Worm (Caenorhabditis elegans): Measurements from ENCODE around the gene rsp-1.

rsp-1 gene

DNA sequence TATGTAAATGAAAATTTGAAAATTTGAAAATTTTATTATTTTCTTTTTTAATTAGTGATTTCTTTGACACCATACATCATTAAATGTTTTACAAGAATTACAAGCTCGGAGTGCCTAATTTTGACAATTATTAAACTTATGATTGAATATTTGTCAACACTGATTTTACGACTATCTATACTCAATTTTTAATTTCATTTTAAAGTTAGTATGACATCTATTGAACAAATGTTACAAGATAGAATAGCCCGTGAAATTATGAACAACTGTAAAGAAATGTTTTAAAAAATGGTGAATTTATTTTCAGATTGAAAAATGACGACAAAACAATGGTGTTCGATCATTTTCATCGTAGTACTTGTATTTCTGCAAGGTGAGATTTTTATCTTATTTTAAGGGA, 35.2 kb upstream of the rsp-1 start, which contains the start of gene C05D12.2:
Gene C05D12.2, plus strand, starts transcription at position 301 of the 400 bp plus-strand sequence.
- TF ChIP-seq elt-3 (tag; optimal IDR thresholded peaks at IDR 0.05) (no peak), tbx-8 (GFP tag; optimal IDR thresholded peaks at IDR 0.05) (no peak), ceh-39 (tag; optimal IDR thresholded peaks at IDR 0.05) (no peak), blmp-1 (tag; optimal IDR thresholded peaks at IDR 0.05) (no peak), snpc-4 (tag; optimal IDR thresholded peaks at IDR 0.05) (no peak), nhr-237 (tag; optimal IDR thresholded peaks at IDR 0.05) (no peak), mab-5 (tag; optimal IDR thresholded peaks at IDR 0.05) (no peak), bed-3 (GFP tag; optimal IDR thresholded peaks at IDR 0.05) (no peak), sptf-1 (tag; optimal IDR thresholded peaks at IDR 0.05) (no peak), hlh-1 (tag; optimal IDR thresholded peaks at IDR 0.05) (no peak), flh-1 (GFP tag; optimal IDR thresholded peaks at IDR 0.05) (no peak), mep-1 (tag; optimal IDR thresholded peaks at IDR 0.05) (no peak), drap-1 (GFP tag; optimal IDR thresholded peaks at IDR 0.05) (no peak), mls-2 (tag; optimal IDR thresholded peaks at IDR 0.05) (no peak), ces-1 (GFP tag; optimal IDR thresholded peaks at IDR 0.05) (no peak)

DNA sequence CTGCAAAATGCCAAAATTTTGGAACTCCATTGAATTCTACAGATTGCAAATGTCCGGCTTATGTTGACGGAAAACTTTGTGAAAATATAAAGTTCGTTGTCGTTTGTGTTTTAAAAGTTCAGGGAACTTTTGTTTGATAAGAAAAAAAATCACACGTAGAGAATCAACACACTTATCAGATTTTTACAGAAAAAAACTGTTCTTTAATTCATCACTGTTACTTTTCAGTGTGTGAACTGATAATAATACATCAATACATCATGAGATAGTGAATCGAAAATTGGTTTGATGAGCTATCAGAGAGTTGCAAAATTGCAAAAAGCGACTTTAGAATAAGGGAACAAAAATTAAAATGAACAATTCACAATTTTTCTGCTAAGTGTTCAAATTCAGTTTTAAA, 34.7 kb upstream of the rsp-1 start:
- TF ChIP-seq zip-8 (tag; optimal IDR thresholded peaks at IDR 0.05) (no peak), pha-4 (tag; optimal IDR thresholded peaks at IDR 0.05) (no peak), nhr-2 (tag; optimal IDR thresholded peaks at IDR 0.05) (no peak), nhr-76 (tag; optimal IDR thresholded peaks at IDR 0.05) (no peak), bed-3 (GFP tag; optimal IDR thresholded peaks at IDR 0.05) (no peak), flh-1 (GFP tag; optimal IDR thresholded peaks at IDR 0.05) (no peak), ceh-43 (GFP tag; optimal IDR thresholded peaks at IDR 0.05) (no peak), mab-5 (tag; optimal IDR thresholded peaks at IDR 0.05) (no peak), cnd-1 (tag; optimal IDR thresholded peaks at IDR 0.05) (no peak)

DNA sequence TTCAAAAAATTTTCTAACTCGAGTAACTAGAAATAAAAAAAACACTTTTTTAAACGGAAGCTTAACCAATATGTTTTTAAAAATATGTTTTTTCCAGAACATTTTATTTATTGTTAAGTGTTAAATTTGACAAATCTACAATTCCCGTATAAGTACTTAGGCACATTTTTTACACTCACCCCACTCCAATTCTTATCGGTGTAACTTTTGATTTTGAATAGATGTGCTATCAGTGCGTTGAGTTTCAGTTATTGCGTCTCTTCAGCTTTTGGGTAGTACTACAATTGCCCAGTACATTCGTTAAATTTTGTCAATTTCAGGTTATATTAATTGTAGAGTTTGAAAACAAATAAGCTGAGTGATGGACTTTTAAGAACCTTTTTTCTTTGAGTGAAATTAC, 29.1 kb upstream of the rsp-1 start:
- TF ChIP-seq mep-1 (tag; optimal IDR thresholded peaks at IDR 0.05) (no peak), nhr-2 (tag; optimal IDR thresholded peaks at IDR 0.05) (no peak), pha-4 (tag; optimal IDR thresholded peaks at IDR 0.05) (no peak), mls-2 (tag; optimal IDR thresholded peaks at IDR 0.05) (no peak), drap-1 (GFP tag; optimal IDR thresholded peaks at IDR 0.05) (no peak), snpc-4 (tag; optimal IDR thresholded peaks at IDR 0.05) (no peak), lin-13 (tag; optimal IDR thresholded peaks at IDR 0.05) (no peak), sem-2 (GFP tag; optimal IDR thresholded peaks at IDR 0.05) (no peak), zip-8 (tag; optimal IDR thresholded peaks at IDR 0.05) (no peak), lsy-2 (tag; optimal IDR thresholded peaks at IDR 0.05) (no peak), nhr-76 (tag; optimal IDR thresholded peaks at IDR 0.05) (no peak), elt-1 (tag; optimal IDR thresholded peaks at IDR 0.05; ENCODE audit: borderline replicate concordance, insufficient read depth) (no peak), hlh-1 (tag; optimal IDR thresholded peaks at IDR 0.05) (no peak), ham-2 (GFP tag; optimal IDR thresholded peaks at IDR 0.05) (no peak), flh-1 (GFP tag; optimal IDR thresholded peaks at IDR 0.05) (no peak), blmp-1 (tag; optimal IDR thresholded peaks at IDR 0.05) (no peak), cnd-1 (tag; optimal IDR thresholded peaks at IDR 0.05) (no peak), unc-120 (tag; optimal IDR thresholded peaks at IDR 0.05; ENCODE audit: poor library complexity, severe bottlenecking) (no peak), ceh-83 (GFP tag; optimal IDR thresholded peaks at IDR 0.05) (no peak), sptf-1 (tag; optimal IDR thresholded peaks at IDR 0.05) (no peak)

DNA sequence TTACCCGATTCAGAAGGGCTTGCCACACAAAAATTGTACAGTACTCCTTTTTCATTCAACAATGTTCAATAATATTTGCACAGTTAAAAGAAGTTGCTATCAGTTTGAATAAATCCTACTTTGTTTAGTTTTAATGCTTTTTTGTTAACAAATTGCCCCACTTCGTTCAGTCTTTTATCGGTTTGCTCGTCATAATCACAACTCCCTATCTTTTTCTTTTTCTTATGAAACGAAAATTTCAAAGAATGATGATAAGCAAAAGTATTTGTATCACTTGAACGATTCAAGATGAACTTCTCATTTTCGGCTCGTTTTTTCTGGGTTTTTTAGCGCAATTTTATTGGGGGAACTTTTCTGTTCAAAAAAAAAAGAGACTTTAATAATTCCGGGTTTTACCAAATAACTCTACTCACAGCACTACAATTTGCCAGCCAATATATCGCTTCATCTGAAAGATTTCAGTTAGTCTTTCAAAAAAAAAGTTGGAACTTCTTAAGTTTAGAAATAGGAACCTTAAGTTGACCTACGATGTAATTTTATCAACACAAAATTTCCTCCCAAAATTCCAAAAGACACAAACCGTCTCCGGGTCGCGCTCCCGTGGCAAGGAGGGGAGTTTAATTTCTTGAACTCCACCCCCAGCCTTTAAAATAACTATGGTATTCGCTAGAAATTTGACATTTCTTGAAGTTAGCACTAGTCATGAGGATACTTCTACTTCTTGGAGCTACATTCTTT, 28.4 kb upstream of the rsp-1 start, which contains the start of gene C05D12.3:
Gene C05D12.3, plus strand, starts transcription at position 688 of the 738 bp plus-strand sequence.
- TF ChIP-seq ceh-83 (GFP tag; optimal IDR thresholded peaks at IDR 0.05) (no peak), nhr-2 (tag; optimal IDR thresholded peaks at IDR 0.05) (no peak), nhr-76 (tag; optimal IDR thresholded peaks at IDR 0.05) (no peak), ceh-39 (tag; optimal IDR thresholded peaks at IDR 0.05) (no peak), hlh-1 (tag; optimal IDR thresholded peaks at IDR 0.05) (no peak), elt-3 (tag; optimal IDR thresholded peaks at IDR 0.05) (no peak), blmp-1 (tag; optimal IDR thresholded peaks at IDR 0.05) (no peak), unc-39 (tag; optimal IDR thresholded peaks at IDR 0.05) (no peak), nhr-237 (tag; optimal IDR thresholded peaks at IDR 0.05) (no peak), unc-120 (tag; optimal IDR thresholded peaks at IDR 0.05; ENCODE audit: poor library complexity, severe bottlenecking) (no peak)

DNA sequence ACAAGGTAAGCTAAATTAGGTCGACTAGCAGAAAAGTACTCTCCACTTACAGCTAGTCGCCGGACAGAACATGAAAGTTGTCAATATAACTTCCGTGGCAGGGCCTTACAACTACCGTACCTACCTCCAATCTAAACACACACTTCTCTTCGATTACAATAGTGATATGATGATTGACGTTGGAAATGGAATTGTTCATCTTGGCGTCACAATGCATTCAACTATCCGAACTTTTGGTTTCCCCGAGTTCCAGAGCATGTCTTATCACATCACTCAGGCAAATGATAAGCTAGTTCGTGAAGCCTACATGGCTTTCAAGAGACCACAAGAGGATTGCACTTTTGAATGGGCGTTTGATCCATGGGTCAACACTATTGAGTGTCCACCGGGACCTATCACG, 25.8 kb upstream of the rsp-1 start:
- TF ChIP-seq mab-5 (tag; optimal IDR thresholded peaks at IDR 0.05) (no peak), M03D4.4 (tag; optimal IDR thresholded peaks at IDR 0.05) (no peak), pha-4 (tag; optimal IDR thresholded peaks at IDR 0.05) (no peak), ceh-43 (GFP tag; optimal IDR thresholded peaks at IDR 0.05) (no peak), bed-3 (GFP tag; optimal IDR thresholded peaks at IDR 0.05) (no peak), ham-2 (GFP tag; optimal IDR thresholded peaks at IDR 0.05) (no peak), ztf-11 (tag; optimal IDR thresholded peaks at IDR 0.05) (no peak), unc-39 (tag; optimal IDR thresholded peaks at IDR 0.05) (no peak), drap-1 (GFP tag; optimal IDR thresholded peaks at IDR 0.05) (no peak), nhr-76 (tag; optimal IDR thresholded peaks at IDR 0.05) (no peak), lsy-2 (tag; optimal IDR thresholded peaks at IDR 0.05) (no peak), snpc-4 (tag; optimal IDR thresholded peaks at IDR 0.05) (no peak), ceh-83 (GFP tag; optimal IDR thresholded peaks at IDR 0.05) (no peak), lin-13 (tag; optimal IDR thresholded peaks at IDR 0.05) (no peak), nhr-237 (tag; optimal IDR thresholded peaks at IDR 0.05) (no peak), nhr-12 (tag; optimal IDR thresholded peaks at IDR 0.05) (no peak), ceh-39 (tag; optimal IDR thresholded peaks at IDR 0.05) (no peak), ces-1 (GFP tag; optimal IDR thresholded peaks at IDR 0.05) (no peak)

Measured in whole organism, mixed stage, embryonic.